Worm (Caenorhabditis elegans) whole organism, L4 larva: ENCODE results near the gene C17C3.5.

Experiments
- D1046.2 ChIP-seq: fragments of 200-800 bp; sonication (Bioruptor generic); IDR thresholded peaks from 2 replicates; pipeline ENCODE4 v1.3.6; 2022; ENCODE audit warnings: missing genetic modification characterization, missing compliant biosample characterization
- Y5F2A.4 ChIP-seq: fragments of 200-800 bp; sonication (Bioruptor generic); optimal IDR thresholded peaks from 2 replicates; lab custom pipeline; 2018; ENCODE audit warnings: mild to moderate bottlenecking, missing genetic modification characterization, missing compliant biosample characterization
- Y75B8A.6 ChIP-seq: fragments of 200-800 bp; sonication (Bioruptor generic); IDR thresholded peaks from 2 replicates; pipeline ENCODE4 v1.3.6; 2022; ENCODE audit warnings: missing genetic modification reagents, missing genetic modification characterization, missing compliant biosample characterization
- ZK337.2 ChIP-seq: fragments of 200-800 bp; sonication (Bioruptor generic); IDR thresholded peaks from 2 replicates; pipeline ENCODE4 v1.3.6; 2022; ENCODE audit warnings: missing genetic modification reagents, missing genetic modification characterization, missing compliant biosample characterization
- aha-1 ChIP-seq: fragments of 150-350 bp; peaks from one replicate; lab custom pipeline; 2014; ENCODE audit warnings: missing biosample characterization, missing genetic modification characterization
- arid-1 ChIP-seq: fragments of 200-800 bp; sonication (Bioruptor generic); conservative IDR thresholded peaks from 2 replicates; pipeline ENCODE4 v1.3.6; 2022; ENCODE audit warnings: missing genetic modification reagents, missing genetic modification characterization, missing compliant biosample characterization
- ceh-20 ChIP-seq: fragments of 200-800 bp; sonication (Bioruptor generic); IDR thresholded peaks from 2 replicates; pipeline ENCODE4 v1.3.6; 2022; ENCODE audit warnings: missing genetic modification reagents, missing genetic modification characterization, missing compliant biosample characterization
- ceh-28 ChIP-seq: fragments of 150-350 bp; optimal IDR thresholded peaks from 2 replicates; lab custom pipeline; 2014; ENCODE audit warnings: missing biosample characterization, missing genetic modification reagents, missing genetic modification characterization
- ceh-44 ChIP-seq: fragments of 200-800 bp; sonication (Bioruptor generic); IDR thresholded peaks from 2 replicates; pipeline ENCODE4 v1.3.6; 2022; ENCODE audit warnings: missing genetic modification reagents, missing genetic modification characterization, missing compliant biosample characterization
- ceh-62 ChIP-seq: sonication (generic microtip); optimal IDR thresholded peaks from 2 replicates; lab custom pipeline; 2017; ENCODE audit warnings: missing biosample characterization, missing genetic modification characterization
- ceh-82 ChIP-seq: sonication (generic microtip); optimal IDR thresholded peaks from 2 replicates; lab custom pipeline; 2017; ENCODE audit warnings: missing biosample characterization, missing genetic modification characterization
- cey-2 ChIP-seq: sonication (generic microtip); optimal IDR thresholded peaks from 3 replicates; lab custom pipeline; 2017; ENCODE audit warnings: missing genetic modification characterization, mild to moderate bottlenecking, missing compliant biosample characterization, antibody characterized with exemption, borderline replicate concordance; ENCODE audit not compliant: insufficient read depth
- daf-12 ChIP-seq: fragments of 150-350 bp; optimal IDR thresholded peaks from 2 replicates; lab custom pipeline; 2014; ENCODE audit warnings: missing biosample characterization, missing genetic modification reagents, missing genetic modification characterization
- daf-8 ChIP-seq: fragments of 200-800 bp; sonication (Bioruptor generic); IDR thresholded peaks from 2 replicates; pipeline ENCODE4 v1.3.6; 2022; ENCODE audit warnings: missing genetic modification characterization, missing compliant biosample characterization
- egl-43 ChIP-seq: fragments of 200-800 bp; sonication (Bioruptor generic); IDR thresholded peaks from 2 replicates; pipeline ENCODE4 v1.3.6; 2022; ENCODE audit warnings: missing genetic modification reagents, missing genetic modification characterization, missing compliant biosample characterization
- fkh-10 ChIP-seq: fragments of 150-350 bp; optimal IDR thresholded peaks from 2 replicates; lab custom pipeline; 2014; ENCODE audit warnings: missing biosample characterization, missing genetic modification reagents, missing genetic modification characterization
- gei-8 ChIP-seq: fragments of 200-800 bp; sonication (Bioruptor generic); optimal IDR thresholded peaks from 2 replicates; lab custom pipeline; 2018; ENCODE audit warnings: mild to moderate bottlenecking, missing genetic modification characterization, missing compliant biosample characterization
- hlh-11 ChIP-seq: fragments of 200-800 bp; sonication (Bioruptor generic); optimal IDR thresholded peaks from 2 replicates; lab custom pipeline; 2018; ENCODE audit warnings: mild to moderate bottlenecking, missing genetic modification characterization, missing compliant biosample characterization
- lin-1 ChIP-seq: fragments of 200-800 bp; sonication (Bioruptor generic); IDR thresholded peaks from 2 replicates; pipeline ENCODE4 v1.3.6; 2022; ENCODE audit warnings: missing genetic modification reagents, missing genetic modification characterization, missing compliant biosample characterization
- lin-29 ChIP-seq: fragments of 200-800 bp; sonication (Bioruptor generic); IDR thresholded peaks from 2 replicates; pipeline ENCODE4 v1.3.6; 2022; ENCODE audit warnings: missing genetic modification reagents, missing genetic modification characterization, missing compliant biosample characterization
- lin-39 ChIP-seq: fragments of 150-350 bp; optimal IDR thresholded peaks from 2 replicates; lab custom pipeline; 2014; ENCODE audit warnings: missing biosample characterization, missing genetic modification reagents, missing genetic modification characterization
- lir-3 ChIP-seq: sonication (generic microtip); optimal IDR thresholded peaks from 2 replicates; lab custom pipeline; 2016; ENCODE audit warnings: mild to moderate bottlenecking, missing genetic modification characterization, missing compliant biosample characterization
- lsy-2 ChIP-seq, 2 experiments: fragments of 150-350 bp in 1 of 2; sonication (generic microtip) in 1 of 2; optimal IDR thresholded peaks; 2 replicates each; lab custom pipeline; 2014 to 2017; ENCODE audit warnings: missing biosample characterization in 2 of 2, missing genetic modification characterization in 2 of 2
- madf-5 ChIP-seq, 2 experiments: fragments of 200-800 bp; sonication (Bioruptor generic); IDR thresholded peaks; 2 replicates each; pipeline ENCODE4 v1.3.6; 2022; ENCODE audit warnings: missing compliant biosample characterization in 2 of 2, missing genetic modification characterization in 2 of 2
- madf-9 ChIP-seq: fragments of 200-800 bp; sonication (Bioruptor generic); conservative IDR thresholded peaks from 2 replicates; pipeline ENCODE4 v1.3.6; 2022; ENCODE audit warnings: missing genetic modification reagents, missing genetic modification characterization, missing compliant biosample characterization
- mes-2 ChIP-seq: sonication (generic microtip); optimal IDR thresholded peaks from 2 replicates; lab custom pipeline; 2016; ENCODE audit warnings: missing genotype, mild to moderate bottlenecking, missing genetic modification characterization, missing compliant biosample characterization; ENCODE audit not compliant: poor library complexity, severe bottlenecking
- nhr-10 ChIP-seq: fragments of 150-350 bp; optimal IDR thresholded peaks from 2 replicates; lab custom pipeline; 2014; ENCODE audit warnings: missing biosample characterization, missing genetic modification characterization
- nhr-11 ChIP-seq: fragments of 150-350 bp; optimal IDR thresholded peaks from 2 replicates; lab custom pipeline; 2014; ENCODE audit warnings: missing biosample characterization, missing genetic modification characterization
- nhr-111 ChIP-seq: fragments of 200-800 bp; sonication (Bioruptor generic); optimal IDR thresholded peaks from 2 replicates; lab custom pipeline; 2018; ENCODE audit warnings: mild to moderate bottlenecking, missing genetic modification characterization, missing compliant biosample characterization
- nhr-28 ChIP-seq: fragments of 150-350 bp; optimal IDR thresholded peaks from 2 replicates; lab custom pipeline; 2014; ENCODE audit warnings: missing biosample characterization, missing genetic modification characterization
- nhr-42 ChIP-seq: fragments of 200-800 bp; sonication (Bioruptor generic); IDR thresholded peaks from 2 replicates; pipeline ENCODE4 v1.3.6; 2022; ENCODE audit warnings: missing genetic modification characterization, missing compliant biosample characterization
- nhr-76 ChIP-seq: fragments of 150-350 bp; optimal IDR thresholded peaks from 2 replicates; lab custom pipeline; 2014; ENCODE audit warnings: missing biosample characterization, missing genetic modification characterization
- nhr-77 ChIP-seq: fragments of 150-350 bp; optimal IDR thresholded peaks from 2 replicates; lab custom pipeline; 2014; ENCODE audit warnings: missing biosample characterization, missing genetic modification characterization
- pha-4 ChIP-seq, 2 experiments: fragments of 150-350 bp in 1 of 2; fragments of 200-800 bp in 1 of 2; sonication (Bioruptor generic) in 1 of 2; IDR thresholded peaks in 1 of 2; optimal IDR thresholded peaks in 1 of 2; 2 replicates each; pipeline versions ENCODE4 v1.3.6 to Lab custom; 2014 to 2022; ENCODE audit warnings: missing genetic modification characterization in 2 of 2, missing genetic modification reagents in 2 of 2, missing biosample characterization in 1 of 2, missing compliant biosample characterization in 1 of 2
- rbr-2 ChIP-seq: sonication (generic microtip); optimal IDR thresholded peaks from 2 replicates; lab custom pipeline; 2016; ENCODE audit warnings: missing genotype, missing genetic modification characterization, missing compliant biosample characterization
- saeg-2 ChIP-seq: fragments of 200-800 bp; sonication (Bioruptor generic); IDR thresholded peaks from 2 replicates; pipeline ENCODE4 v1.3.6; 2022; ENCODE audit warnings: missing genetic modification reagents, missing genetic modification characterization, missing compliant biosample characterization
- set-16 ChIP-seq: fragments of 200-800 bp; sonication (Bioruptor generic); IDR thresholded peaks from 2 replicates; pipeline ENCODE4 v1.3.6; 2022; ENCODE audit warnings: missing genetic modification reagents, missing genetic modification characterization, missing compliant biosample characterization
- spr-3 ChIP-seq: fragments of 200-800 bp; sonication (Bioruptor generic); optimal IDR thresholded peaks from 2 replicates; lab custom pipeline; 2018; ENCODE audit warnings: mild to moderate bottlenecking, missing genetic modification characterization, missing compliant biosample characterization
- unc-130 ChIP-seq: sonication (generic microtip); optimal IDR thresholded peaks from 2 replicates; lab custom pipeline; 2016; ENCODE audit warnings: missing genetic modification reagents, missing genetic modification characterization, missing compliant biosample characterization
- unc-62 ChIP-seq, 3 experiments: fragments of 150-350 bp in 1 of 3; sonication (generic microtip); optimal IDR thresholded peaks in 2 of 3; peaks in 1 of 3; 1 replicate in 1 of 3; 2 replicates in 2 of 3; lab custom pipeline; 2014 to 2017; ENCODE audit warnings: missing biosample characterization in 3 of 3, missing genetic modification characterization in 3 of 3, missing genetic modification reagents in 3 of 3, missing genotype in 1 of 3
- zip-11 ChIP-seq: fragments of 200-800 bp; sonication (Bioruptor generic); IDR thresholded peaks from 2 replicates; pipeline ENCODE4 v1.3.6; 2022; ENCODE audit warnings: missing genetic modification characterization, missing compliant biosample characterization
- ztf-7 ChIP-seq: fragments of 150-350 bp; optimal IDR thresholded peaks from 2 replicates; lab custom pipeline; 2014; ENCODE audit warnings: missing biosample characterization, missing genetic modification characterization

C17C3.5 gene

DNA sequence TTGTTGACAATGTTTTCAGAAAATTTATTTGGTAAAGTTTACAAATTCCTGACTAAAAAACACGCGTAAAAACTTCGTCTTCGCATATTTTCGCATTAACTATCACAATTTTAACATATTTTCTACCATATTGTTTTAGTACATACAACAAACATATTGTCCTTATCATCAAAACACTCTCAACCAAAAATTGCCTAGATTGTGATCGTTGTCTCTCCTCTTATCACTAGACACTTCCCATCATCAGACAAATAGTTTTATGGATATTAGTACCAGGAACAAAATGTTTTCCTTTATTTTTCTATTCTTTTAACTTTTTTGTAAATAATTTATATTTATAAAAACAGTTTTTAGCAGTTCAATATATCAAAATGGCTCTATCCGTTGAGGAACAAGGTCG lies 9.8 kb downstream of the C17C3.5 start, which contains the start of gene C17C3.3 (continued):
- TF ChIP-seq daf-12, result no peak

DNA sequence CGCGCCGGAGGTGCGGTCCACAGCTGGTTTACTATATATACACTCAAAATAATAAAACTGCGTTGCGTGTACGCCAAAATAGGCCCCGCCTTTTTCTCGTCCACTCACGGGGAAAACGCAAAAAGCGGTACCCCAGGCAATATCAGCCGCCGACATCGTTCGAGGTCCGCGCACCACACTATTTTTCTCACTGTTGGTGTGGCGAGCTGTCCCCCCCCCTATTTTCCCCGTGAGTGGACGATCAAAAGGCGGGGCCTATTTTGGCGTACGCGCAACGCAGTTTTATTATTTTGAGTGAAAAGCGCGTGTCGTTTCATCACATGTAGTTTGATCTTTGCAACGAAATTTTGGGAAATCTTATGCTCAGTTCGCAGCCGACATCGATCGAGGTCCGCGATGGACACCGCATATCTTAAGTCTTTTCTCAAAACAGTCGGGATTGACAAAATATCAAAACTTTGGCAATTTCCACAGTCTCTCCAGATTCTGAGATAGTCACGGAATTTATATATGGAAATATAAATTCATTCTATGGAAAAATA lies 13.5 kb downstream of the C17C3.5 start:
- no peak for TF ChIP-seq nhr-11

ce11 chrII:5570272-5570671 lies 18.7 kb downstream of the C17C3.5 start, which contains the start of the genes C17C3.1 and C17C3.15:
C17C3.1 (plus strand) TSS chrII:5570572.
C17C3.15 (plus strand) TSS chrII:5570654.
- no peak for TF ChIP-seq ceh-62 (tag; lab: Kevin White, UChicago)
- TF ChIP-seq ceh-20 (GFP tag; lab: Robert Waterston, UW), result no peak
- TF ChIP-seq saeg-2 (GFP tag; lab: Robert Waterston, UW), result no peak
- TF ChIP-seq lsy-2 (tag; optimal IDR thresholded peaks at IDR 0.05; lab: Kevin White, UChicago), result no peak
- peak; percentile 76 for TF ChIP-seq nhr-28 (tag; lab: Kevin White, UChicago)
- TF ChIP-seq nhr-10 (tag; lab: Kevin White, UChicago), result no peak

- TF ChIP-seq unc-130 (no peak), nhr-111 (GFP tag; lab: Kevin White, UChicago) (no peak), set-16 (GFP tag; lab: Robert Waterston, UW) (no peak), nhr-77 (tag; lab: Kevin White, UChicago) (no peak), gei-8 (GFP tag; lab: Kevin White, UChicago) (no peak), pha-4 (GFP tag; IDR thresholded peaks at IDR 0.05; lab: Robert Waterston, UW) (no peak), pha-4 (tag; optimal IDR thresholded peaks at IDR 0.05; lab: Kevin White, UChicago) (no peak), nhr-10 (tag; lab: Kevin White, UChicago) (peak; percentile 87), lir-3 (tag; lab: Kevin White, UChicago) (no peak), nhr-11 (no peak), aha-1 (tag; lab: Kevin White, UChicago) (peak; percentile 82), lsy-2 (tag; optimal IDR thresholded peaks at IDR 0.05; lab: Kevin White, UChicago) (peak in 1 of 2 experiments; percentile 60), Y5F2A.4 (GFP tag; lab: Kevin White, UChicago) (no peak), ztf-7 (tag; lab: Kevin White, UChicago) (no peak), lin-39 (tag; lab: Kevin White, UChicago) (no peak), nhr-28 (tag; lab: Kevin White, UChicago) (peak; percentile 91), fkh-10 (GFP tag; lab: Kevin White, UChicago) (no peak), lin-29 (GFP tag; lab: Robert Waterston, UW) (no peak), zip-11 (GFP tag; lab: Robert Waterston, UW) (no peak), madf-5 (GFP tag; IDR thresholded peaks at IDR 0.05; lab: Robert Waterston, UW) (no peak), madf-9 (GFP tag; lab: Robert Waterston, UW) (no peak), ZK337.2 (no peak), lin-1 (peak; percentile 32; the same call in 1 of the 2 replicates), arid-1 (no peak), mes-2 (tag; lab: Kevin White, UChicago) (peak; percentile 22), egl-43 (GFP tag; lab: Robert Waterston, UW) (no peak), nhr-42 (GFP tag; lab: Robert Waterston, UW) (no peak), nhr-76 (tag; lab: Kevin White, UChicago) (no peak), rbr-2 (tag; lab: Kevin White, UChicago) (no peak), hlh-11 (tag; lab: Kevin White, UChicago) (peak; percentile 64), ceh-44 (GFP tag; lab: Robert Waterston, UW) (no peak), cey-2 (peak; percentile 71), spr-3 (no peak), ceh-82 (tag; lab: Kevin White, UChicago) (no peak), Y75B8A.6 (GFP tag; lab: Robert Waterston, UW) (no peak), daf-8 (GFP tag; lab: Robert Waterston, UW) (no peak), unc-62 (GFP tag; optimal IDR thresholded peaks at IDR 0.05 in 1 of 2; lab: Kevin White, UChicago) (no peak), unc-62 (tag; optimal IDR thresholded peaks at IDR 0.05; lab: Kevin White, UChicago) (no peak), D1046.2 (GFP tag; lab: Robert Waterston, UW) (no peak), ceh-20 (GFP tag; lab: Robert Waterston, UW) (peak; percentile 49; the same call in 1 of the 2 replicates), ceh-28 (no peak)
Observed at ce11 chrII:5572082-5572746, 20.6 kb downstream of the C17C3.5 start.
